Worm (Caenorhabditis elegans) whole organism, L2 larva: ENCODE measurements around the gene rnp-1.

Experiments
- C34F6.9 ChIP-seq: fragments of 150-350 bp; optimal IDR thresholded peaks from 2 replicates; lab custom pipeline; 2014; ENCODE audit warnings: missing biosample characterization, missing genetic modification characterization
- nhr-237 ChIP-seq: fragments of 150-350 bp; optimal IDR thresholded peaks from 2 replicates; lab custom pipeline; 2014; ENCODE audit warnings: missing biosample characterization, missing genetic modification characterization
- unc-55 ChIP-seq: fragments of 150-350 bp; sonication (generic microtip); optimal IDR thresholded peaks from 3 replicates; lab custom pipeline; 2014; ENCODE audit warnings: missing biosample characterization, missing genetic modification reagents, missing genetic modification characterization

DNA sequence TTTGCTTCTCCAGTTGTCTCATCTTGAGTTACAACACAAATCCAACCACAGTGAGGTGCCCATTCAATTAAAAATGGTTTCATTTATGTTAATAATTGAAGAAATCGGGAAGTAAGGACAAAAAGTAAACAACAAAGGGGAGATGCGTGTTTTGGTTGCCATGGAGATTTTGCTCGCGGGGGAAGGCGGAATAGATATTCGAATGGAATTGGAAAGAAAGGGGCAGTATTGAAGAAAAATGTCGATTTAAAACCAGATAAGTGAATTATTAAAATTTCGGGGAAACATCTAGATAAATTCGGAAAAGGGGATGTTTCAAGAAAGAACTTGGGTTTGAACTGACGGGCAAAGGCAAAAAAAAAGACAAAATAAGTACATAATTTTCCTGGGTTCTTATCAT is 41.5 kb upstream of the rnp-1 start, which contains the start of gene che-11:
- no peak for TF ChIP-seq unc-55 (GFP tag; lab: Kevin White, UChicago)
- TF ChIP-seq nhr-237 = no peak
- no peak for TF ChIP-seq C34F6.9
